Fruit fly (Drosophila melanogaster) whole organism, wandering third instar larva: ENCODE data around the gene asp.

Experiments
- Abd-B ChIP-seq: fragments of >200 bp; optimal IDR thresholded peaks from 2 replicates; lab custom pipeline; 2017; ENCODE audit warnings: missing biosample characterization, missing genetic modification characterization
- CG32264 ChIP-seq: fragments of 200-800 bp; sonication (Bioruptor generic); optimal IDR thresholded peaks from 2 replicates; lab custom pipeline; 2016; ENCODE audit warnings: missing biosample characterization, missing genetic modification characterization
- CG9705 ChIP-seq: fragments of 200-800 bp; sonication (Bioruptor generic); optimal IDR thresholded peaks from 2 replicates; lab custom pipeline; 2018; ENCODE audit warnings: missing biosample characterization, mild to moderate bottlenecking, missing genetic modification characterization
- CrebA ChIP-seq: fragments of 200-800 bp; sonication (Bioruptor generic); optimal IDR thresholded peaks from 2 replicates; lab custom pipeline; 2016; ENCODE audit warnings: missing biosample characterization, mild to moderate bottlenecking, missing genetic modification characterization, borderline replicate concordance
- Dfd ChIP-seq: fragments of >200 bp; optimal IDR thresholded peaks from 2 replicates; lab custom pipeline; 2017; ENCODE audit warnings: missing biosample characterization, missing genetic modification characterization
- Dif ChIP-seq: fragments of 200-275, 200-300 bp; sonication (Bioruptor generic); optimal IDR thresholded peaks from 2 replicates; lab custom pipeline; 2018; ENCODE audit warnings: missing biosample characterization, missing genetic modification characterization; ENCODE audit not compliant: partially characterized antibody
- GATAd ChIP-seq: sonication (Bioruptor generic); optimal IDR thresholded peaks from 2 replicates; lab custom pipeline; 2016; ENCODE audit warnings: missing biosample characterization, missing genetic modification characterization
- Hr83 ChIP-seq: fragments of 200-300 bp; sonication (Bioruptor generic); optimal IDR thresholded peaks from 2 replicates; lab custom pipeline; 2016; ENCODE audit warnings: missing biosample characterization, mild to moderate bottlenecking, missing genetic modification characterization, moderate library complexity; ENCODE audit not compliant: poor library complexity, severe bottlenecking
- Jra ChIP-seq: sonication (Bioruptor generic); optimal IDR thresholded peaks from 2 replicates; lab custom pipeline; 2016; ENCODE audit warnings: missing biosample characterization, missing genetic modification characterization
- Mio ChIP-seq: sonication (Bioruptor generic); optimal IDR thresholded peaks from 2 replicates; lab custom pipeline; 2016; ENCODE audit warnings: missing biosample characterization, missing genetic modification characterization
- Myc ChIP-seq: fragments of >200 bp; optimal IDR thresholded peaks from 2 replicates; lab custom pipeline; 2017
- N ChIP-seq: fragments of >200 bp; optimal IDR thresholded peaks from 2 replicates; lab custom pipeline; 2018; ENCODE audit warnings: missing biosample characterization, missing external identifiers, missing genetic modification characterization
- OdsH ChIP-seq: fragments of 200-800 bp; sonication (Bioruptor generic); optimal IDR thresholded peaks from 2 replicates; lab custom pipeline; 2016; ENCODE audit warnings: missing biosample characterization, mild to moderate bottlenecking, missing genetic modification characterization
- Vsx2 ChIP-seq: fragments of 200-300, 225-300 bp; sonication (Bioruptor generic); optimal IDR thresholded peaks from 2 replicates; lab custom pipeline; 2018; ENCODE audit warnings: missing biosample characterization, missing genetic modification characterization; ENCODE audit not compliant: partially characterized antibody
- br ChIP-seq: fragments of 200-800 bp; sonication (Bioruptor generic); optimal IDR thresholded peaks from 2 replicates; lab custom pipeline; 2016; ENCODE audit warnings: missing biosample characterization, missing genetic modification characterization
- dl ChIP-seq, 2 experiments: fragments of 175-275, 200-275 bp in 1 of 2; fragments of 200-275 bp in 1 of 2; sonication (Bioruptor generic); optimal IDR thresholded peaks; lab custom pipeline; 2018; ENCODE audit warnings: mild to moderate bottlenecking in 2 of 2, missing biosample characterization in 2 of 2, missing genetic modification characterization in 2 of 2, moderate library complexity in 2 of 2; ENCODE audit not compliant: partially characterized antibody in 2 of 2, insufficient read depth in 1 of 2
- dmrt93B ChIP-seq: fragments of 200-800 bp; sonication (Bioruptor generic); optimal IDR thresholded peaks from 2 replicates; lab custom pipeline; 2018; ENCODE audit warnings: missing biosample characterization, mild to moderate bottlenecking, missing genetic modification characterization
- dsf ChIP-seq: sonication (Bioruptor generic); optimal IDR thresholded peaks from 2 replicates; lab custom pipeline; 2016; ENCODE audit warnings: missing biosample characterization, missing genetic modification characterization, borderline replicate concordance
- h ChIP-seq: fragments of 200-800 bp; sonication (Bioruptor generic); optimal IDR thresholded peaks from 3 replicates; lab custom pipeline; 2016; ENCODE audit warnings: missing biosample characterization, mild to moderate bottlenecking, missing genetic modification characterization
- jim ChIP-seq: fragments of 175-275, 200-325 bp; sonication (Bioruptor generic); optimal IDR thresholded peaks from 2 replicates; lab custom pipeline; 2016; ENCODE audit warnings: missing biosample characterization, mild to moderate bottlenecking, missing genetic modification characterization
- lola ChIP-seq: fragments of >200 bp; optimal IDR thresholded peaks from 2 replicates; lab custom pipeline; 2017; ENCODE audit warnings: missing biosample characterization, missing genetic modification characterization
- pan ChIP-seq: fragments of >200 bp; optimal IDR thresholded peaks from 2 replicates; lab custom pipeline; 2017
- psq ChIP-seq: fragments of 200-800 bp; sonication (Bioruptor generic); optimal IDR thresholded peaks from 3 replicates; lab custom pipeline; 2017; ENCODE audit warnings: missing biosample characterization, mild to moderate bottlenecking, missing genetic modification characterization, moderate library complexity
- sv ChIP-seq: fragments of 200-800 bp; sonication (Bioruptor generic); optimal IDR thresholded peaks from 3 replicates; lab custom pipeline; 2016; ENCODE audit warnings: missing biosample characterization, missing genetic modification characterization
- tai ChIP-seq: sonication (Bioruptor generic); optimal IDR thresholded peaks from 2 replicates; lab custom pipeline; 2016; ENCODE audit warnings: missing biosample characterization, missing genetic modification characterization
- usp ChIP-seq: fragments of >200 bp; optimal IDR thresholded peaks from 2 replicates; lab custom pipeline; 2017; ENCODE audit warnings: missing biosample characterization, missing genetic modification characterization
- woc ChIP-seq: sonication (Bioruptor generic); optimal IDR thresholded peaks from 2 replicates; lab custom pipeline; 2016; ENCODE audit warnings: missing biosample characterization, mild to moderate bottlenecking, missing genetic modification characterization

asp gene

dm6 chr3R:24720459-24721370 is 32.9 kb upstream of the asp start:
- TF ChIP-seq Dif (GFP tag; lab: Kevin White, UChicago) (no peak), Dfd (peak; percentile 72)

- TF ChIP-seq jim (GFP tag; lab: Kevin White, UChicago) (no peak), usp (no peak), Dif (GFP tag; lab: Kevin White, UChicago) (no peak), Abd-B (no peak), dsf (GFP tag; lab: Kevin White, UChicago) (no peak), h (no peak), pan (lab: Kevin White, UChicago) (no peak), woc (GFP tag; lab: Kevin White, UChicago) (no peak), Dfd (no peak), CrebA (GFP tag; lab: Kevin White, UChicago) (no peak), lola (GFP tag; lab: Kevin White, UChicago) (no peak), Mio (GFP tag; lab: Kevin White, UChicago) (no peak)
Measured at dm6 chr3R:24726347-24726891, 27.2 kb upstream of the asp start.

dm6 chr3R:24727038-24727437 is 26.6 kb upstream of the asp start:
- no peak for TF ChIP-seq tai (GFP tag; lab: Kevin White, UChicago)
- no peak for TF ChIP-seq CG9705 (GFP tag; lab: Kevin White, UChicago)
- no peak for TF ChIP-seq lola (GFP tag; lab: Kevin White, UChicago)
- no peak for TF ChIP-seq h
- TF ChIP-seq Mio (GFP tag; lab: Kevin White, UChicago): no peak
- TF ChIP-seq Vsx2 (GFP tag; lab: Kevin White, UChicago): no peak
- TF ChIP-seq sv (GFP tag; lab: Kevin White, UChicago): no peak

- TF ChIP-seq GATAd (GFP tag; lab: Kevin White, UChicago) (no peak), Vsx2 (GFP tag; lab: Kevin White, UChicago) (peak; percentile 21)
Measured at dm6 chr3R:24749055-24749992, 4.3 kb upstream of the asp start, which contains the start of gene tld. tld (plus strand) TSS chr3R:24749731.

dm6 chr3R:24764971-24765370 is 11.3 kb downstream of the asp start, which contains the start of gene AstA:
AstA (minus strand) TSS chr3R:24765071.
- TF ChIP-seq dmrt93B (GFP tag; lab: Kevin White, UChicago) (no peak), dl (GFP tag; optimal IDR thresholded peaks at IDR 0.05; lab: Kevin White, UChicago; ENCODE audit: insufficient read depth in 1 of 2, partially characterized antibody in 2 of 2) (no peak)

- TF ChIP-seq CG9705 (GFP tag; lab: Kevin White, UChicago) (no peak), Myc (no peak), GATAd (GFP tag; lab: Kevin White, UChicago) (no peak), Hr83 (GFP tag; lab: Kevin White, UChicago) (no peak), usp (no peak), sv (GFP tag; lab: Kevin White, UChicago) (no peak), N (GFP tag; lab: Kevin White, UChicago) (no peak), Abd-B (no peak), Dfd (no peak), Jra (GFP tag; lab: Kevin White, UChicago) (no peak), CG32264 (GFP tag; lab: Kevin White, UChicago) (no peak), tai (GFP tag; lab: Kevin White, UChicago) (no peak), h (no peak), Dif (GFP tag; lab: Kevin White, UChicago) (no peak), br (GFP tag; lab: Kevin White, UChicago) (no peak), dmrt93B (GFP tag; lab: Kevin White, UChicago) (no peak), OdsH (no peak), CrebA (GFP tag; lab: Kevin White, UChicago) (no peak), psq (GFP tag; lab: Kevin White, UChicago) (no peak), dsf (GFP tag; lab: Kevin White, UChicago) (no peak)
Measured at dm6 chr3R:24766684-24767083, 13.0 kb downstream of the asp start.
